Worm (Caenorhabditis elegans): Measurements from ENCODE around the gene rpn-3.

ce11 chrIII:8443557-8444131 is 3.5 kb upstream of the rpn-3 start, which contains the start of gene ufbp-1:
- TF ChIP-seq ref-1 (GFP tag; conservative IDR thresholded peaks at IDR 0.05) (no peak), klf-2 (GFP tag; conservative IDR thresholded peaks at IDR 0.05) (no peak), ztf-29 (GFP tag; IDR thresholded peaks at IDR 0.05) (no peak), tab-1 (GFP tag; IDR thresholded peaks at IDR 0.05) (no peak), ztf-23 (GFP tag; IDR thresholded peaks at IDR 0.05) (no peak), flt-1 (GFP tag; IDR thresholded peaks at IDR 0.05) (0 out of 2 replicates have a peak, but pooled peaks have one; percentile 23)

Data from whole organism, midembryonic.